Worm (Caenorhabditis elegans) whole organism, late embryonic: ENCODE results near the gene F28A10.13.

ENCODE experiments used
- C08G9.2 ChIP-seq: sonication (generic microtip); optimal IDR thresholded peaks from 2 replicates; lab custom pipeline; 2016; ENCODE audit warnings: mild to moderate bottlenecking, missing genetic modification characterization, moderate library complexity, missing compliant biosample characterization
- C38D4.7 ChIP-seq: fragments of 200-800 bp; sonication (Bioruptor generic); optimal IDR thresholded peaks from 2 replicates; lab custom pipeline; 2018; ENCODE audit warnings: mild to moderate bottlenecking, missing genetic modification characterization, moderate library complexity, missing compliant biosample characterization
- F13H6.1 ChIP-seq: sonication (generic microtip); optimal IDR thresholded peaks from 2 replicates; lab custom pipeline; 2016; ENCODE audit warnings: missing genetic modification characterization, missing compliant biosample characterization
- T23F11.4 ChIP-seq: fragments of 200-800 bp; sonication (Bioruptor generic); optimal IDR thresholded peaks from 2 replicates; lab custom pipeline; 2018; ENCODE audit warnings: mild to moderate bottlenecking, missing genetic modification characterization, missing compliant biosample characterization
- Y22D7AL.16 ChIP-seq: sonication (generic microtip); optimal IDR thresholded peaks from 2 replicates; lab custom pipeline; 2016; ENCODE audit warnings: missing genetic modification characterization, missing compliant biosample characterization
- ahr-1 ChIP-seq: sonication (generic microtip); optimal IDR thresholded peaks from 2 replicates; lab custom pipeline; 2016; ENCODE audit warnings: missing genetic modification characterization, missing compliant biosample characterization
- ama-1 ChIP-seq: fragments of 150-350 bp; optimal IDR thresholded peaks from 2 replicates; lab custom pipeline; 2014
- ceh-18 ChIP-seq: sonication (generic microtip); optimal IDR thresholded peaks from 2 replicates; lab custom pipeline; 2016; ENCODE audit warnings: missing genetic modification characterization, missing compliant biosample characterization
- ceh-2 ChIP-seq: sonication (generic microtip); optimal IDR thresholded peaks from 2 replicates; lab custom pipeline; 2016; ENCODE audit warnings: missing genotype, missing genetic modification characterization, missing compliant biosample characterization
- ceh-22 ChIP-seq: sonication (generic microtip); optimal IDR thresholded peaks from 2 replicates; lab custom pipeline; 2017; ENCODE audit warnings: missing biosample characterization, missing genetic modification characterization
- ceh-24 ChIP-seq: sonication (generic microtip); optimal IDR thresholded peaks from 2 replicates; lab custom pipeline; 2016; ENCODE audit warnings: mild to moderate bottlenecking, missing genetic modification characterization, missing compliant biosample characterization
- ceh-30 ChIP-seq: fragments of 150-350 bp; optimal IDR thresholded peaks from 2 replicates; lab custom pipeline; 2014; ENCODE audit warnings: missing biosample characterization, missing genetic modification characterization
- ceh-45 ChIP-seq: fragments of 200-800 bp; sonication (Bioruptor generic); IDR thresholded peaks from 2 replicates; pipeline ENCODE4 v1.3.6; 2022; ENCODE audit warnings: missing genetic modification reagents, missing genetic modification characterization, missing compliant biosample characterization
- ceh-9 ChIP-seq: sonication (generic microtip); optimal IDR thresholded peaks from 2 replicates; lab custom pipeline; 2016; ENCODE audit warnings: mild to moderate bottlenecking, missing genetic modification characterization, inconsistent platforms, missing compliant biosample characterization
- che-1 ChIP-seq: sonication (generic microtip); optimal IDR thresholded peaks from 2 replicates; lab custom pipeline; 2016; ENCODE audit warnings: mild to moderate bottlenecking, missing genetic modification characterization, missing compliant biosample characterization
- dmd-4 ChIP-seq: sonication (generic microtip); optimal IDR thresholded peaks from 2 replicates; lab custom pipeline; 2016; ENCODE audit warnings: borderline replicate concordance, missing genetic modification characterization, missing compliant biosample characterization
- elt-2 ChIP-seq: sonication (generic microtip); optimal IDR thresholded peaks from 2 replicates; lab custom pipeline; 2016; ENCODE audit warnings: missing genetic modification reagents, missing genetic modification characterization, missing compliant biosample characterization
- elt-4 ChIP-seq: sonication (generic microtip); optimal IDR thresholded peaks from 2 replicates; lab custom pipeline; 2016; ENCODE audit warnings: missing genetic modification characterization, missing compliant biosample characterization
- hlh-13 ChIP-seq: fragments of 200-800 bp; sonication (Bioruptor generic); optimal IDR thresholded peaks from 2 replicates; lab custom pipeline; 2018; ENCODE audit warnings: mild to moderate bottlenecking, missing genetic modification characterization, missing compliant biosample characterization
- hlh-15 ChIP-seq: sonication (generic microtip); optimal IDR thresholded peaks from 2 replicates; lab custom pipeline; 2016; ENCODE audit warnings: missing genetic modification characterization, missing compliant biosample characterization
- hlh-30 ChIP-seq: sonication (generic microtip); optimal IDR thresholded peaks from 2 replicates; lab custom pipeline; 2017; ENCODE audit warnings: antibody characterized with exemption, missing genetic modification characterization, missing compliant biosample characterization; ENCODE audit not compliant: insufficient read depth
- hlh-6 ChIP-seq: sonication (generic microtip); optimal IDR thresholded peaks from 2 replicates; lab custom pipeline; 2016; ENCODE audit warnings: missing genotype, missing genetic modification characterization, missing compliant biosample characterization
- hlh-8 ChIP-seq: sonication (generic microtip); optimal IDR thresholded peaks from 2 replicates; lab custom pipeline; 2016; ENCODE audit warnings: missing genotype, missing genetic modification characterization, missing compliant biosample characterization
- lim-6 ChIP-seq: sonication (generic microtip); optimal IDR thresholded peaks from 2 replicates; lab custom pipeline; 2016; ENCODE audit warnings: missing genetic modification characterization, missing compliant biosample characterization
- madf-2 ChIP-seq: sonication (generic microtip); optimal IDR thresholded peaks from 2 replicates; lab custom pipeline; 2017; ENCODE audit warnings: missing genetic modification characterization, missing compliant biosample characterization
- mec-3 ChIP-seq: sonication (generic microtip); optimal IDR thresholded peaks from 2 replicates; lab custom pipeline; 2016; ENCODE audit warnings: borderline replicate concordance, missing genetic modification characterization, missing compliant biosample characterization
- nfya-1 ChIP-seq: sonication (generic microtip); optimal IDR thresholded peaks from 2 replicates; lab custom pipeline; 2017; ENCODE audit warnings: missing genetic modification characterization, mild to moderate bottlenecking, missing compliant biosample characterization, antibody characterized with exemption, moderate library complexity
- nhr-232 ChIP-seq: sonication (generic microtip); optimal IDR thresholded peaks from 2 replicates; lab custom pipeline; 2016; ENCODE audit warnings: missing genetic modification characterization, missing compliant biosample characterization
- pat-9 ChIP-seq: fragments of 200-800 bp; sonication (Bioruptor generic); optimal IDR thresholded peaks from 2 replicates; lab custom pipeline; 2018; ENCODE audit warnings: mild to moderate bottlenecking, missing genetic modification characterization, moderate library complexity, missing compliant biosample characterization
- pha-2 ChIP-seq: sonication (generic microtip); optimal IDR thresholded peaks from 2 replicates; lab custom pipeline; 2017; ENCODE audit warnings: mild to moderate bottlenecking, missing genetic modification characterization, missing compliant biosample characterization
- pha-4 ChIP-seq: fragments of 150-350 bp; optimal IDR thresholded peaks from 2 replicates; lab custom pipeline; 2018; ENCODE audit warnings: missing biosample characterization, missing genetic modification reagents, missing genetic modification characterization
- pqm-1 ChIP-seq: sonication (generic microtip); optimal IDR thresholded peaks from 2 replicates; lab custom pipeline; 2016; ENCODE audit warnings: missing genetic modification characterization, missing compliant biosample characterization
- sdc-2 ChIP-seq: sonication (generic microtip); optimal IDR thresholded peaks from 2 replicates; lab custom pipeline; 2016; ENCODE audit warnings: missing genotype, missing genetic modification characterization, missing compliant biosample characterization
- sox-4 ChIP-seq: sonication (generic microtip); optimal IDR thresholded peaks from 2 replicates; lab custom pipeline; 2017; ENCODE audit warnings: mild to moderate bottlenecking, missing genetic modification characterization, inconsistent platforms, missing compliant biosample characterization
- syd-9 ChIP-seq: sonication (generic microtip); optimal IDR thresholded peaks from 2 replicates; lab custom pipeline; 2016; ENCODE audit warnings: mild to moderate bottlenecking, missing genetic modification characterization, moderate library complexity, missing compliant biosample characterization
- tbx-2 ChIP-seq: sonication (generic microtip); optimal IDR thresholded peaks from 2 replicates; lab custom pipeline; 2016; ENCODE audit warnings: missing genetic modification characterization, missing compliant biosample characterization
- tbx-7 ChIP-seq: sonication (generic microtip); optimal IDR thresholded peaks from 2 replicates; lab custom pipeline; 2016; ENCODE audit warnings: missing genotype, missing genetic modification characterization, missing compliant biosample characterization
- ttx-3 ChIP-seq: sonication (generic microtip); optimal IDR thresholded peaks from 2 replicates; lab custom pipeline; 2016; ENCODE audit warnings: missing genetic modification reagents, missing genetic modification characterization, missing compliant biosample characterization
- unc-3 ChIP-seq, 2 experiments: fragments of 200-800 bp in 1 of 2; sonication (Bioruptor generic) in 1 of 2; sonication (generic microtip) in 1 of 2; conservative IDR thresholded peaks in 1 of 2; optimal IDR thresholded peaks in 1 of 2; 2 replicates each; pipeline versions ENCODE4 v1.3.6 to Lab custom; 2016 to 2022; ENCODE audit warnings: missing compliant biosample characterization in 2 of 2, missing genetic modification characterization in 2 of 2, missing genetic modification reagents in 1 of 2
- unc-42 ChIP-seq: sonication (generic microtip); optimal IDR thresholded peaks from 2 replicates; lab custom pipeline; 2016; ENCODE audit warnings: missing genotype, missing genetic modification characterization, missing compliant biosample characterization
- unc-55 ChIP-seq: sonication (generic microtip); optimal IDR thresholded peaks from 2 replicates; lab custom pipeline; 2017; ENCODE audit warnings: missing biosample characterization, missing genetic modification reagents, missing genetic modification characterization
- zip-5 ChIP-seq: sonication (generic microtip); optimal IDR thresholded peaks from 2 replicates; lab custom pipeline; 2016; ENCODE audit warnings: missing genetic modification characterization, missing compliant biosample characterization
- ztf-16 ChIP-seq: sonication (generic microtip); optimal IDR thresholded peaks from 2 replicates; lab custom pipeline; 2017; ENCODE audit warnings: missing genetic modification characterization, missing compliant biosample characterization

Gene F28A10.13

DNA sequence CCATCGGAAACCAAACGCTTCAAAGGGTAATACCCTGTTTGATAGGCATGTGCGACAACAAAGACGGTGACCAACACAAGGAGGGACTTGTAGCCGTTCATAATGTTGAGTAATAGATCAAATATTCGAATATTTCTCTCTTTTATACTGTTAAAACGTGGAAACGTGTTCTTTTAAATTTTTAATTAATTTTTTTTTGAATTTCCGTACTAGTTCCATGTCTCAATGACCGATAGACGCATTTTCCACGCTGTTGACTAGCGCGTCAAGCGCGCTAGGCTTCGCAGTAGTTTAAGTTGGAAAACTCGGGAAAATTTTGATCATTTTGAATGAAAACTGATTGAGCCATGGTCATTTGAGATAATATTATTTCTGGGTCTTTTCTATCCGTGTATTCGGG, 18.2 kb downstream of the F28A10.13 start, which contains the start of gene Y46B2A.3:
TSS of gene Y46B2A.3 (minus strand) at position 101 of the 400 bp plus-strand sequence.
- TF ChIP-seq ceh-30 (no peak), dmd-4 (tag; lab: Kevin White, UChicago) (no peak), sdc-2 (tag; lab: Kevin White, UChicago) (no peak), pha-2 (tag; lab: Kevin White, UChicago) (no peak), zip-5 (tag; lab: Kevin White, UChicago) (no peak), syd-9 (tag; lab: Kevin White, UChicago) (no peak), hlh-15 (tag; lab: Kevin White, UChicago) (no peak), ama-1 (lab: Kevin White, UChicago) (no peak)
- TF ChIP-seq, all 69 proteins: peak for 0

DNA sequence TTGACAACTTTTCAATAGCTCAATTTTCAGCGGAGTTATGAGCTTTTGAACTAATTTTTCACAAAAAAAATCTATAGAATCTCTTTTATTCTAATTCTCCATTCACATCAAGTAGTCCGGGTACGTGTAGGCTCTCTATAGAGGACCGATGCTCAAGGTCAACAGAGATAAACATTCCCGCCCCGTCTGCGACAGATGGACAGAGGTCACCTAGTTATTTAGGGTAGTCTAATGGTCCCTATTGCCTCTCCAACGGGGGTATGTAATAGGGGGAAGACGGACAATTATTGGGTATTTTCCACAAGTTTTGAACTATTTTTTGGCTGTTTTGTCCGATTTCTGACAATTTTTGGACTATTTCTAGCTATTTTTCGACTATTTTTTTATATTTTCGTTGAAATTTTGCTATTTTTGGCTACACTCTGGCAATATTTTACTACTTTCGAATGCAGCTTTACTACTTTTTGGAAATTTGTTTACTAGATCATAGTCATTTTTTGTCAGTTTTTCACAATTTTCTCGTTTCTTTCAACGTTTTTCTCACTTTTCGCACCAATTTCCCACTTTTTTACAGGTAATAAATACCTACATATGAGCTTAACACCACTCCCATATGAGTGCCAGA, 19.7 kb downstream of the F28A10.13 start, which contains the start of gene fbxc-51:
TSS of gene fbxc-51 (plus strand) at position 575 of the 625 bp plus-strand sequence.
- TF ChIP-seq ttx-3 (tag; lab: Kevin White, UChicago) (no peak), elt-2 (peak; percentile 30), tbx-7 (no peak), unc-55 (GFP tag; lab: Kevin White, UChicago) (no peak), Y22D7AL.16 (tag; lab: Kevin White, UChicago) (no peak)

DNA sequence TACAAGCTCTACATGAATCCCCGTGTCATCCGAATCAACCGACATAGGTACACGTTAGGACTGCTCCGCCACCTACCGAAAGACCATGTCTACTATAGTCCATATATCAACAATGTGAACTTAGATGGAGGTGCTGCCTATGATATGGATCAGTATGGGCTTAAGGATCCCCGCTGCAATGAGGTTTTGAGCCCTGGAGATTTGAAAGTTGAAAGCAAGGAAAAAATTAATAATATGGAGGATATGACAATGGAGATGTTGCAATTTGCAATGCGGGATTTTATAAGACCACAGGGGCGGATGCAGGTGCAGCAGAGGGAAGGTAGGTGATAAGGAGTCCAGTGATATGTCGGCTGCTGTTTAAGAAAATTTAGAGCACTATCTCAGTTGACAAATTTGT, 20.7 kb downstream of the F28A10.13 start:
- no peak for TF ChIP-seq che-1 (tag; lab: Kevin White, UChicago)
- TF ChIP-seq ceh-22 (tag; lab: Kevin White, UChicago), result no peak
- TF ChIP-seq tbx-7, result no peak
- TF ChIP-seq tbx-2 (tag; lab: Kevin White, UChicago), result no peak
- TF ChIP-seq nfya-1, result no peak
- no peak for TF ChIP-seq hlh-6 (tag; lab: Kevin White, UChicago)
- TF ChIP-seq C08G9.2 (tag; lab: Kevin White, UChicago), result no peak
- no peak for TF ChIP-seq unc-42 (tag; lab: Kevin White, UChicago)
- no peak for TF ChIP-seq nhr-232 (tag; lab: Kevin White, UChicago)
- no peak for TF ChIP-seq ceh-30
- no peak for TF ChIP-seq syd-9 (tag; lab: Kevin White, UChicago)
- TF ChIP-seq hlh-30, result no peak
- TF ChIP-seq madf-2 (tag; lab: Kevin White, UChicago), result no peak
- no peak for TF ChIP-seq ceh-45 (GFP tag; lab: Robert Waterston, UW)
- TF ChIP-seq, all 69 proteins: peak for 0

DNA sequence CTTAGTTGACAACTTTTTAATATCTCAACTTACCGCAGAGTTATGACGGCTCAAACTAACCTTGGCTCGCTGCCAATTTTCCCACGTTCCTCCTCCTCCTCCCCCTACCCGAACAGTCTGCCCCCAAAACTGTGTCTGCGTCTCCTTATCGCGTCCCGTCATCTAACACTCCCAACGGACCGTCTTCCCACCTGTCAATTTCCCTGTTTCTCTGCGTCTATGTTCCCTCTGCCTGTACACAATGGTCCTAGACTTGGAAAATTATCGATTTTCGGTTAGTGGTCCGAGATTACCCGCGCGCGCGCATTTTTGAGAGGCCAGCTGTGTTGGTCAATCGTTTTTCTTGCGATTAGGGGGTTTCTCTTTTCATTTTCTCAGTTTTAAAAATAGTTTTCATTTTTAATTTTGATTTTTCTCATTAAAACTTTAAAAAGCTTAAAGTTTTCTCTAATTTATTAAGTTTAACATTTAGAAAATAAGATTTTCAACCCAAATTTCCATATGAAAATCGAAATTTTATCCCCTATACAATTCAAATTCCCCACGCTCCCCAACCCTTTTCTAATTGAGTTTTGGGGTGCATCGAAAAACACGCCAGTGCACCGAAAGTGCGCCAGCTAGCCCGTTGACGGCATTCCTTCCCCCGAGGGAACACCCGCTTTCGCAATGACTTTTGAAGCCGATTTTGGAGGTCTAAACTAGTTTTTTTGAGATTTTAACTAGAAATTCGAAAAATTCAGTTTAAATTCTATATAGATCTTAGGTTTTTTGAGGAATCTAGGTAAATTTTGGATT, 24.6 kb downstream of the F28A10.13 start, which contains the start of gene alg-2:
TSS of gene alg-2 (plus strand) at position 220 of the 795 bp plus-strand sequence.
- no peak for TF ChIP-seq sox-4 (tag; lab: Kevin White, UChicago)
- TF ChIP-seq ceh-2 (tag; lab: Kevin White, UChicago), result no peak
- no peak for TF ChIP-seq tbx-7
- TF ChIP-seq ztf-16 (tag; lab: Kevin White, UChicago), result no peak
- no peak for TF ChIP-seq hlh-13 (GFP tag; lab: Kevin White, UChicago)
- TF ChIP-seq unc-55 (GFP tag; lab: Kevin White, UChicago), result peak; percentile 28
- no peak for TF ChIP-seq ahr-1 (tag; lab: Kevin White, UChicago)
- no peak for TF ChIP-seq syd-9 (tag; lab: Kevin White, UChicago)
- no peak for TF ChIP-seq ceh-9 (tag; lab: Kevin White, UChicago)
- no peak for TF ChIP-seq T23F11.4 (GFP tag; lab: Kevin White, UChicago)
- TF ChIP-seq pqm-1 (tag; lab: Kevin White, UChicago), result no peak
- TF ChIP-seq F13H6.1, result no peak
- peak; percentile 26 for TF ChIP-seq che-1 (tag; lab: Kevin White, UChicago)
- no peak for TF ChIP-seq elt-4 (tag; lab: Kevin White, UChicago)
- TF ChIP-seq lim-6 (tag; lab: Kevin White, UChicago), result no peak
- no peak for TF ChIP-seq hlh-8 (tag; lab: Kevin White, UChicago)
- no peak for TF ChIP-seq C38D4.7 (GFP tag; lab: Kevin White, UChicago)
- no peak for TF ChIP-seq hlh-6 (tag; lab: Kevin White, UChicago)
- no peak for TF ChIP-seq pat-9 (tag; lab: Kevin White, UChicago)
- no peak for TF ChIP-seq nhr-232 (tag; lab: Kevin White, UChicago)
- peak; percentile 48; the same call in 1 of the 2 replicates for TF ChIP-seq unc-3 (GFP tag; conservative IDR thresholded peaks at IDR 0.05; lab: Robert Waterston, UW)
- peak; percentile 82 for TF ChIP-seq unc-3 (tag; optimal IDR thresholded peaks at IDR 0.05; lab: Kevin White, UChicago)
- no peak for TF ChIP-seq ceh-24 (tag; lab: Kevin White, UChicago)
- TF ChIP-seq mec-3 (tag; lab: Kevin White, UChicago), result no peak
- no peak for TF ChIP-seq pha-4 (tag; lab: Kevin White, UChicago)
- no peak for TF ChIP-seq ceh-30
- peak; percentile 53 for TF ChIP-seq elt-2
- no peak for TF ChIP-seq ceh-18 (tag; lab: Kevin White, UChicago)
